Fruit fly (Drosophila melanogaster) whole organism, pupa: ENCODE data around the gene PolI.

Experiments
- CG10348 ChIP-seq: fragments of 200-800 bp; sonication (Bioruptor generic); IDR thresholded peaks from 2 replicates; pipeline ENCODE4 v1.3.6; 2022; ENCODE audit warnings: missing biosample characterization, missing genetic modification characterization
- CG13204 ChIP-seq: fragments of 200-800 bp; sonication (Bioruptor generic); optimal IDR thresholded peaks from 2 replicates; lab custom pipeline; 2018; ENCODE audit warnings: missing biosample characterization, mild to moderate bottlenecking, missing genetic modification characterization, moderate library complexity
- CG14655 ChIP-seq: fragments of 200-800 bp; sonication (Bioruptor generic); optimal IDR thresholded peaks from 3 replicates; lab custom pipeline; 2017; ENCODE audit warnings: mild to moderate bottlenecking, missing biosample characterization, missing genetic modification reagents, missing genetic modification characterization
- CG15710 ChIP-seq: fragments of 200-800 bp; sonication (Bioruptor generic); optimal IDR thresholded peaks from 2 replicates; lab custom pipeline; 2018; ENCODE audit warnings: missing biosample characterization, mild to moderate bottlenecking, missing genetic modification characterization, moderate library complexity
- CG17806 ChIP-seq: fragments of 200-800 bp; sonication (Bioruptor generic); optimal IDR thresholded peaks from 2 replicates; lab custom pipeline; 2018; ENCODE audit warnings: missing biosample characterization, mild to moderate bottlenecking, missing genetic modification characterization, moderate library complexity
- CG34367 ChIP-seq: fragments of 200-800 bp; sonication (Bioruptor generic); optimal IDR thresholded peaks from 2 replicates; lab custom pipeline; 2018; ENCODE audit warnings: missing biosample characterization, mild to moderate bottlenecking, missing genetic modification characterization
- CG4496 ChIP-seq: fragments of 200-800 bp; sonication (Bioruptor generic); IDR thresholded peaks from 3 replicates; pipeline ENCODE4 v1.3.6; 2022; ENCODE audit warnings: missing biosample characterization, missing genetic modification characterization
- CG8159 ChIP-seq: fragments of 200-800 bp; sonication (Bioruptor generic); optimal IDR thresholded peaks from 3 replicates; lab custom pipeline; 2018; ENCODE audit warnings: missing biosample characterization, mild to moderate bottlenecking, missing genetic modification characterization, moderate library complexity
- CG9948 ChIP-seq: fragments of 200-800 bp; sonication (Bioruptor generic); optimal IDR thresholded peaks from 2 replicates; lab custom pipeline; 2018; ENCODE audit warnings: missing biosample characterization, mild to moderate bottlenecking, missing genetic modification characterization, moderate library complexity
- EcR ChIP-seq: fragments of 200-800 bp; sonication (Bioruptor generic); optimal IDR thresholded peaks from 3 replicates; lab custom pipeline; 2019; ENCODE audit warnings: missing biosample characterization, missing genetic modification characterization, mild to moderate bottlenecking, moderate library complexity, missing genetic modification reagents
- Ets98B ChIP-seq: fragments of 200-800 bp; sonication (Bioruptor generic); IDR thresholded peaks from 2 replicates; pipeline ENCODE4 v1.3.6; 2022; ENCODE audit warnings: missing biosample characterization, missing genetic modification characterization
- Pif1A ChIP-seq: fragments of 200-800 bp; sonication (Bioruptor generic); optimal IDR thresholded peaks from 3 replicates; lab custom pipeline; 2016; ENCODE audit warnings: missing biosample characterization, missing genetic modification characterization
- Snoo ChIP-seq: fragments of 200-800 bp; sonication (Bioruptor generic); optimal IDR thresholded peaks from 3 replicates; lab custom pipeline; 2017; ENCODE audit warnings: missing biosample characterization, mild to moderate bottlenecking, missing genetic modification characterization, inconsistent platforms
- rn ChIP-seq: fragments of 200-800 bp; sonication (Bioruptor generic); IDR thresholded peaks from 2 replicates; pipeline ENCODE4 v1.3.6; 2022; ENCODE audit warnings: missing biosample characterization, missing genetic modification characterization

dm6 chr3R:8193120-8193519 lies 40.2 kb upstream of the PolI start:
- TF ChIP-seq Ets98B (GFP tag; lab: Robert Waterston, UW) (no peak), CG17806 (tag; lab: Kevin White, UChicago) (no peak), Pif1A (no peak), CG34367 (no peak), CG9948 (tag; lab: Kevin White, UChicago) (no peak), rn (GFP tag; lab: Robert Waterston, UW) (no peak), EcR (GFP tag; lab: Kevin White, UChicago) (no peak), CG4496 (no peak), CG8159 (tag; lab: Kevin White, UChicago) (no peak), Snoo (tag; lab: Kevin White, UChicago) (no peak), CG15710 (tag; lab: Kevin White, UChicago) (no peak), CG10348 (GFP tag; lab: Robert Waterston, UW) (no peak), CG14655 (no peak), CG13204 (no peak)
